Worm (Caenorhabditis elegans) whole organism, L1 larva: Measurements from ENCODE around the gene srh-130.

Source experiments
- C16A3.4 ChIP-seq: fragments of 150-350 bp; optimal IDR thresholded peaks from 2 replicates; lab custom pipeline; 2014; ENCODE audit warnings: missing biosample characterization, missing genetic modification characterization
- F16B12.6 ChIP-seq: fragments of 150-350 bp; optimal IDR thresholded peaks from 2 replicates; lab custom pipeline; 2014; ENCODE audit warnings: missing biosample characterization, missing genetic modification characterization
- alr-1 ChIP-seq: fragments of 200-800 bp; sonication (Bioruptor generic); optimal IDR thresholded peaks from 2 replicates; lab custom pipeline; 2018; ENCODE audit warnings: borderline replicate concordance, mild to moderate bottlenecking, missing genetic modification characterization, missing compliant biosample characterization
- aly-2 ChIP-seq: fragments of 150-350 bp; optimal IDR thresholded peaks from 2 replicates; lab custom pipeline; 2014; ENCODE audit warnings: missing biosample characterization, missing genetic modification characterization
- ama-1 ChIP-seq: fragments of 150-350 bp; optimal IDR thresholded peaks from 2 replicates; lab custom pipeline; 2014
- blmp-1 ChIP-seq: fragments of 150-350 bp; optimal IDR thresholded peaks from 2 replicates; lab custom pipeline; 2014; ENCODE audit warnings: missing biosample characterization, missing genetic modification characterization
- ceh-82 ChIP-seq, 3 experiments: fragments of 150-350 bp in 1 of 3; sonication (generic microtip) in 2 of 3; optimal IDR thresholded peaks; 2 replicates each; lab custom pipeline; 2014 to 2017; ENCODE audit warnings: missing biosample characterization in 3 of 3, missing genetic modification characterization in 3 of 3
- efl-1 ChIP-seq, 4 experiments: fragments of 150-350 bp; optimal IDR thresholded peaks in 3 of 4; peaks in 1 of 4; 1 replicate in 1 of 4; 2 replicates in 3 of 4; lab custom pipeline; 2014; ENCODE audit warnings: missing biosample characterization in 2 of 4, missing genetic modification characterization in 2 of 4, missing genetic modification reagents in 2 of 4
- elt-2 ChIP-seq: sonication (generic microtip); optimal IDR thresholded peaks from 2 replicates; lab custom pipeline; 2016; ENCODE audit warnings: missing genetic modification characterization, mild to moderate bottlenecking, inconsistent platforms, missing compliant biosample characterization, missing genetic modification reagents
- elt-3 ChIP-seq, 6 experiments: fragments of 150-350 bp in 1 of 6; sonication (generic microtip); optimal IDR thresholded peaks; 2 replicates each; lab custom pipeline; 2017 to 2018; ENCODE audit warnings: missing biosample characterization in 6 of 6, missing genetic modification characterization in 6 of 6, inconsistent platforms in 1 of 6
- ets-5 ChIP-seq: fragments of 200-800 bp; sonication (Bioruptor generic); IDR thresholded peaks from 2 replicates; pipeline ENCODE4 v1.3.6; 2022; ENCODE audit warnings: missing genetic modification characterization, missing compliant biosample characterization
- fkh-10 ChIP-seq: sonication (generic microtip); optimal IDR thresholded peaks from 2 replicates; lab custom pipeline; 2017; ENCODE audit warnings: missing biosample characterization, missing genetic modification reagents, missing genetic modification characterization
- fos-1 ChIP-seq: fragments of 150-350 bp; optimal IDR thresholded peaks from 2 replicates; lab custom pipeline; 2014; ENCODE audit warnings: missing biosample characterization, missing genetic modification characterization
- hlh-4 ChIP-seq: sonication (generic microtip); optimal IDR thresholded peaks from 2 replicates; lab custom pipeline; 2016; ENCODE audit warnings: mild to moderate bottlenecking, missing genetic modification characterization, missing compliant biosample characterization
- hpl-2 ChIP-seq: fragments of 150-350 bp; optimal IDR thresholded peaks from 2 replicates; lab custom pipeline; 2014; ENCODE audit warnings: missing biosample characterization, missing genetic modification reagents, missing genetic modification characterization
- irx-1 ChIP-seq: sonication (generic microtip); optimal IDR thresholded peaks from 2 replicates; lab custom pipeline; 2016; ENCODE audit warnings: missing genetic modification characterization, missing compliant biosample characterization
- isw-1 ChIP-seq: fragments of 200-800 bp; sonication (Bioruptor generic); IDR thresholded peaks from 2 replicates; pipeline ENCODE4 v1.3.6; 2022; ENCODE audit warnings: missing genetic modification characterization, missing compliant biosample characterization
- lin-13 ChIP-seq: fragments of 150-350 bp; optimal IDR thresholded peaks from 2 replicates; lab custom pipeline; 2014; ENCODE audit warnings: missing biosample characterization, missing genetic modification reagents, missing genetic modification characterization
- lin-14 ChIP-seq: fragments of 200-800 bp; sonication (Bioruptor generic); optimal IDR thresholded peaks from 2 replicates; lab custom pipeline; 2018; ENCODE audit warnings: mild to moderate bottlenecking, missing genetic modification characterization, moderate library complexity, missing compliant biosample characterization
- lin-35 ChIP-seq, 2 experiments: fragments of 150-350 bp; optimal IDR thresholded peaks; 2 replicates each; lab custom pipeline; 2014; ENCODE audit warnings: missing biosample characterization in 2 of 2, missing genetic modification characterization in 2 of 2, missing genetic modification reagents in 2 of 2
- lsy-2 ChIP-seq, 2 experiments: fragments of 150-350 bp; optimal IDR thresholded peaks; 2 replicates each; lab custom pipeline; 2014; ENCODE audit warnings: missing biosample characterization in 2 of 2, missing genetic modification characterization in 2 of 2
- mab-9 ChIP-seq: fragments of 200-800 bp; sonication (Bioruptor generic); IDR thresholded peaks from 2 replicates; pipeline ENCODE4 v1.3.6; 2022; ENCODE audit warnings: missing genetic modification reagents, missing genetic modification characterization, missing compliant biosample characterization
- mdl-1 ChIP-seq, 2 experiments: fragments of 150-350 bp; optimal IDR thresholded peaks; 2 replicates each; lab custom pipeline; 2014 to 2017; ENCODE audit warnings: missing biosample characterization in 2 of 2, missing genetic modification characterization in 2 of 2, inconsistent platforms in 1 of 2
- nhr-237 ChIP-seq: fragments of 150-350 bp; optimal IDR thresholded peaks from 2 replicates; lab custom pipeline; 2014; ENCODE audit warnings: missing biosample characterization, missing genetic modification characterization
- nhr-28 ChIP-seq: fragments of 150-350 bp; optimal IDR thresholded peaks from 2 replicates; lab custom pipeline; 2014; ENCODE audit warnings: missing biosample characterization, missing genetic modification characterization
- nhr-77 ChIP-seq: fragments of 150-350 bp; optimal IDR thresholded peaks from 2 replicates; lab custom pipeline; 2014; ENCODE audit warnings: missing biosample characterization, missing genetic modification characterization
- nhr-84 ChIP-seq: sonication (generic microtip); optimal IDR thresholded peaks from 2 replicates; lab custom pipeline; 2017; ENCODE audit warnings: missing biosample characterization, missing genetic modification characterization
- nhr-85 ChIP-seq: sonication (generic microtip); peaks from one replicate; lab custom pipeline; 2016; ENCODE audit warnings: missing genetic modification characterization, inconsistent platforms, missing compliant biosample characterization
- nhr-90 ChIP-seq: sonication (generic microtip); optimal IDR thresholded peaks from 2 replicates; lab custom pipeline; 2016; ENCODE audit warnings: mild to moderate bottlenecking, missing genetic modification characterization, missing compliant biosample characterization; ENCODE audit not compliant: poor library complexity
- pag-3 ChIP-seq: sonication (generic microtip); optimal IDR thresholded peaks from 2 replicates; lab custom pipeline; 2017; ENCODE audit warnings: missing genetic modification characterization, mild to moderate bottlenecking, missing compliant biosample characterization, antibody characterized with exemption, borderline replicate concordance; ENCODE audit not compliant: insufficient read depth
- pax-3 ChIP-seq: fragments of 200-800 bp; sonication (Bioruptor generic); optimal IDR thresholded peaks from 2 replicates; lab custom pipeline; 2018; ENCODE audit warnings: mild to moderate bottlenecking, missing genetic modification characterization, moderate library complexity, missing compliant biosample characterization
- snpc-4 ChIP-seq: fragments of 150-350 bp; optimal IDR thresholded peaks from 2 replicates; lab custom pipeline; 2014; ENCODE audit warnings: missing biosample characterization, missing genetic modification characterization
- swsn-7 ChIP-seq: sonication (generic microtip); optimal IDR thresholded peaks from 2 replicates; lab custom pipeline; 2016; ENCODE audit warnings: missing genetic modification characterization, missing compliant biosample characterization
- tlp-1 ChIP-seq: fragments of 150-350 bp; optimal IDR thresholded peaks from 2 replicates; lab custom pipeline; 2014; ENCODE audit warnings: missing biosample characterization, missing genetic modification characterization
- unc-130 ChIP-seq: fragments of 150-350 bp; optimal IDR thresholded peaks from 2 replicates; lab custom pipeline; 2017; ENCODE audit warnings: missing biosample characterization, missing genetic modification characterization, inconsistent platforms
- unc-86 ChIP-seq: sonication (generic microtip); optimal IDR thresholded peaks from 2 replicates; lab custom pipeline; 2016; ENCODE audit warnings: missing genetic modification characterization, missing compliant biosample characterization
- xbp-1 ChIP-seq: sonication (generic microtip); optimal IDR thresholded peaks from 2 replicates; lab custom pipeline; 2016; ENCODE audit warnings: missing genetic modification characterization, missing compliant biosample characterization
- zip-4 ChIP-seq: fragments of 200-800 bp; sonication (Bioruptor generic); optimal IDR thresholded peaks from 2 replicates; lab custom pipeline; 2018; ENCODE audit warnings: mild to moderate bottlenecking, missing genetic modification characterization, moderate library complexity, missing compliant biosample characterization
- ztf-11 ChIP-seq, 2 experiments: sonication (generic microtip); optimal IDR thresholded peaks; 2 replicates each; lab custom pipeline; 2016 to 2017; ENCODE audit warnings: missing genetic modification characterization in 2 of 2, missing biosample characterization in 1 of 2, missing compliant biosample characterization in 1 of 2

Gene srh-130

DNA sequence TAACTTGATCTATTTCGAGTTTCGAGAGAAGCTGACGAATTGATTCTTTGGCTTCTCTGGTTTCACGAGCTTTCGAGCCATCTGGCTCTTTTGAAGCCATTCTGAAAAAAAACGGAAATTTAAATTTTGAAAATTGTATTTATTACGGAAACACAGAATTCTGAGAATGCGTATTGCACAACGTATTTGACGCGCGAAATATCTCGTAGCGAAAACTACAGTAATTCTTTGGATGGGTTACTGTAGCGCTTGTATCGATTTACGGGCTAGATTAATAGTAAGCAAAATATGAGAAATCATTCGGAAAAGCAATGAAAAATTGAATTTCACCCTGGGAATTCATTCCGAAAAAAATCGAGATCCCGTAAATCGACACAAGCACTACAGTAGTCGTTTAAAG, 37.3 kb upstream of the srh-130 start, which contains the start of gene C04F5.8:
Gene C04F5.8 (minus strand): TSS at position 101 of the 400 bp plus-strand sequence.
- no peak for TF ChIP-seq alr-1 (tag; lab: Kevin White, UChicago)
- TF ChIP-seq lin-13 (GFP tag; lab: Kevin White, UChicago): no peak
- TF ChIP-seq mdl-1 (tag; optimal IDR thresholded peaks at IDR 0.05; lab: Kevin White, UChicago): no peak
- TF ChIP-seq fos-1 (tag; lab: Kevin White, UChicago): no peak
- no peak for TF ChIP-seq tlp-1
- TF ChIP-seq nhr-77 (tag; lab: Kevin White, UChicago): no peak
- TF ChIP-seq irx-1 (tag; lab: Kevin White, UChicago): no peak
- TF ChIP-seq zip-4: no peak
- no peak for TF ChIP-seq nhr-237 (tag; lab: Kevin White, UChicago)
- TF ChIP-seq ama-1 (lab: Kevin White, UChicago): no peak
- no peak for TF ChIP-seq lin-14 (GFP tag; lab: Kevin White, UChicago)
- no peak for TF ChIP-seq xbp-1 (tag; lab: Kevin White, UChicago)
- no peak for TF ChIP-seq F16B12.6 (tag; lab: Kevin White, UChicago)
- TF ChIP-seq nhr-84 (tag; lab: Kevin White, UChicago): no peak

DNA sequence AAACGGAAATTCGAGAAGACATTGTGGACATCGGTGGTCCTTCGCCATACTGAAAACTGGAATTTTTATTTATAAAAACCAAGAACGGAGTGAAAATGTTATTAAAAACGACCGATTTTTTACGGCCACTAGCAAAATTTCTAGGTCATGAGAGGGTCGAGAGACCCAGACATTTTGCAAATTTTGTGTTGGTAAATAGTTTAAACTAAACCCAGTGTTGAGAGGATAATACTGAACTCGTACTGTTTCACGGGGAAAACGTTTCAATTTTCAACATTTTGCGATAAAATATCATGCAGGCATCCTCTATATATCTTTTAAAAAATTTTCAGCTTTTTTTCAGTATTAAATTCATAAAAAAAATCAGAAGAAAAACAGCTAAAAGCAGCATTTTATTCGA, 31.9 kb upstream of the srh-130 start, which contains the start of gene C04F5.9:
Gene C04F5.9 (minus strand): TSS at position 101 of the 400 bp plus-strand sequence.
- no peak for TF ChIP-seq nhr-84 (tag; lab: Kevin White, UChicago)
- no peak for TF ChIP-seq ceh-82 (tag; optimal IDR thresholded peaks at IDR 0.05; lab: Kevin White, UChicago)
- no peak for TF ChIP-seq mab-9 (GFP tag; lab: Robert Waterston, UW)
- TF ChIP-seq xbp-1 (tag; lab: Kevin White, UChicago): no peak
- peak in 1 of 2 experiments; percentile 8 for TF ChIP-seq lsy-2 (tag; optimal IDR thresholded peaks at IDR 0.05; lab: Kevin White, UChicago)
- no peak for TF ChIP-seq elt-2
- no peak for TF ChIP-seq hlh-4 (tag; lab: Kevin White, UChicago)
- no peak for TF ChIP-seq mdl-1 (tag; optimal IDR thresholded peaks at IDR 0.05; lab: Kevin White, UChicago)
- TF ChIP-seq efl-1 (optimal IDR thresholded peaks at IDR 0.05; lab: Kevin White, UChicago): peak in 1 of 2 experiments; percentile 9
- no peak for TF ChIP-seq efl-1 (GFP tag; optimal IDR thresholded peaks at IDR 0.05 in 1 of 2; lab: Kevin White, UChicago)

DNA sequence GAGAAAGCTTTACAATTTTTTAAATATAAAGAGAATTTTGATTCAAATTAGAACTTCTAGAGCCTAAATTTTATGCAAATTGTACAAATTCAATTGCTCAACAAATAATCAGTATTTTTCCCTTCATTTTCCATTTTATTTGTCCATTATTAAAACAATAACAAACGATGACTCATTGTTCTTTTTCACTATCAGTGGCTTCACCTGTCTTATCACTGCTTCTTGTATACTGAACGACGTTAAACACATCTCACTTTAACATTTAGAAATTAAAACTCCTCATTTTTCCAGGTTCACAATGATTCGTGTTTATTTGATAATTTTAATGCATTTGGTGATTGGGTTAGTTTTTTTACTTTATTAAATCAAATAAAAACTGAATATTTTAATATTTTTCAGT, 31.3 kb upstream of the srh-130 start, which contains the start of gene sid-1:
Gene sid-1 (plus strand): TSS at position 292 of the 400 bp plus-strand sequence.
- TF ChIP-seq pax-3: no peak

DNA sequence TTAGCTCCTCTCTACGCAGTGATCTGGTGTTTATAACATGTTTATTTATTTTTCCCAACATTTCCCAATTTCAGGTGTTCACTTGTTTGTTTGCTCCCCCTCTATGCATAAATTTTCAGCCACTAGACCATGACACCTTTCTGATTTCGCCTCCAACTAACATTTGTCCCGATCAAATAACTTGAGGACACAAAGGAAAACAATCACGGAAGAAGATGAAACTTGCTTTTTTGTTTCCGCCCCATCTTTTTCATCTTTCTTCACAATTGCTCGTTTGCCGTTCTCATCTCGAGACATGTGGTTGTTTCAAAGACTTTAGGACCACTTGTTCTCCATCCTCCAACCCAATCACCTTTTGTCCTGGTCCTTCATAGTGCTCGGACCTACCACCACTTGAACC, 24.2 kb upstream of the srh-130 start, which contains the start of gene F14F9.5:
Gene F14F9.5 (plus strand): TSS at position 301 of the 400 bp plus-strand sequence.
- no peak for TF ChIP-seq ztf-11 (tag; optimal IDR thresholded peaks at IDR 0.05; lab: Kevin White, UChicago)
- TF ChIP-seq fkh-10 (GFP tag; lab: Kevin White, UChicago): peak; percentile 81

DNA sequence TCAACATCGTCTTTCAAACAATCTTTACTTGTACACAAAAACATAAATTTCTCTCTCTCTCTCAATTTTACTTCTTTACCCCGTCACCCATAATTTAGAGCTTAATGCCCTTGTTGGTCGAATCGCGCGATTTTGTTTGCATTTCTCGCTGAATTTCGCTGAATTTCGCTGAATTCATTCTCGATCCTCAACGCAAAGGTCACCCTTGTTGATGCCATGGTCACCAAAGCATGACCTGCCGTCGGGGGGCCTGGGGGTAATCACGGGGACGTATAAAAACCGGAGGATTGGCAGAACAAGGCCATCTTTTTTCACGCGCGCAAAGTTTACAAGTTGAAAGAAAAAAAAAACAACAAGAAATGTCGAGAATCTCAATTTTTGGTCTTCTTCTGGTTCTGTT, 21.0 kb upstream of the srh-130 start, which contains the start of gene F14F9.8:
Gene F14F9.8 (plus strand): TSS at position 301 of the 400 bp plus-strand sequence.
- no peak for TF ChIP-seq hpl-2 (GFP tag; lab: Kevin White, UChicago)
- peak; percentile 72 for TF ChIP-seq nhr-85 (tag; lab: Kevin White, UChicago)
- no peak for TF ChIP-seq ets-5 (GFP tag; lab: Robert Waterston, UW)
- TF ChIP-seq blmp-1 (tag; lab: Kevin White, UChicago): peak; percentile 16

DNA sequence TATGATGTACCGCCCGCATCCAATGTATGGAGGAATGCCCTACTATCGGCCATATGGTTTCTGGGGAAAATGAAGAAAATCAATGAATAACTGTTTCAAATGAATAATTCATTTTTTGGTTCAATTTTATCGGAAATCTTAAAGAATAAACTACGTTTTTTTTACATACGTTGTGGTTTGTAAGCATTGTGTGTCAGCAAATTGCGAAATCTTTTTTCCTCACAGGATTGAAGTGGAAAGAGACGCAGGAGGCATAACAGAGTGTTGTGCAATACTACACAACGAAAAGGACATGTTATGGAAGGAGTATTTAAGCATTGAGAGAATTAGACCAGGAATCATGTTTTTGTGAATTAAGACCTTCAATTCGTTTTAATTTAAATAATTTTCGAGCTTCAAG, 19.6 kb upstream of the srh-130 start:
- TF ChIP-seq lin-13 (GFP tag; lab: Kevin White, UChicago) (no peak), pag-3 (tag; lab: Kevin White, UChicago) (no peak), isw-1 (GFP tag; lab: Robert Waterston, UW) (no peak; the same call in 1 of the 2 replicates), nhr-237 (tag; lab: Kevin White, UChicago) (peak; percentile 22), ceh-82 (tag; optimal IDR thresholded peaks at IDR 0.05; lab: Kevin White, UChicago) (peak; percentile 51 to 77 (median 55)), mdl-1 (tag; optimal IDR thresholded peaks at IDR 0.05; lab: Kevin White, UChicago) (no peak), nhr-90 (tag; lab: Kevin White, UChicago) (no peak), swsn-7 (tag; lab: Kevin White, UChicago) (peak; percentile 11), C16A3.4 (tag; lab: Kevin White, UChicago) (peak; percentile 23), hlh-4 (tag; lab: Kevin White, UChicago) (no peak), zip-4 (peak; percentile 68), F16B12.6 (tag; lab: Kevin White, UChicago) (no peak), ztf-11 (tag; optimal IDR thresholded peaks at IDR 0.05; lab: Kevin White, UChicago) (no peak), tlp-1 (no peak), unc-86 (no peak), elt-3 (tag; optimal IDR thresholded peaks at IDR 0.05; lab: Kevin White, UChicago) (no peak), fkh-10 (GFP tag; lab: Kevin White, UChicago) (no peak), unc-130 (no peak), lin-35 (GFP tag; optimal IDR thresholded peaks at IDR 0.05; lab: Kevin White, UChicago) (peak; percentile 21 to 42), snpc-4 (tag; lab: Kevin White, UChicago) (no peak), aly-2 (tag; lab: Kevin White, UChicago) (no peak), nhr-28 (tag; lab: Kevin White, UChicago) (no peak), blmp-1 (tag; lab: Kevin White, UChicago) (peak; percentile 4), pax-3 (no peak)
